Fruit fly (Drosophila melanogaster): ENCODE results near the gene vri.

The vri gene

dm6 chr2L:5300785-5301616, 12.3 kb downstream of the vri start (continued):
- TF ChIP-seq CG14860 (GFP tag; IDR thresholded peaks at IDR 0.05; ENCODE audit: partially characterized antibody) (no peak), tup (GFP tag; optimal IDR thresholded peaks at IDR 0.05) (no peak), pb (GFP tag; optimal IDR thresholded peaks at IDR 0.05) (no peak), Mrtf (GFP tag; IDR thresholded peaks at IDR 0.05) (no peak), gsb-n (tag; optimal IDR thresholded peaks at IDR 0.05) (no peak), lola (GFP tag; optimal IDR thresholded peaks at IDR 0.05) (no peak), CG31388 (GFP tag; optimal IDR thresholded peaks at IDR 0.05) (no peak), CG2712 (tag; optimal IDR thresholded peaks at IDR 0.05) (no peak), Nf-YA (GFP tag; IDR thresholded peaks at IDR 0.05) (no peak), Dad (GFP tag; optimal IDR thresholded peaks at IDR 0.05) (no peak), Dip2 (GFP tag; IDR thresholded peaks at IDR 0.05) (no peak), CG12219 (GFP tag; optimal IDR thresholded peaks at IDR 0.05) (no peak), CG12236 (GFP tag; optimal IDR thresholded peaks at IDR 0.05) (no peak), oc (tag; optimal IDR thresholded peaks at IDR 0.05) (no peak), CG7987 (GFP tag; optimal IDR thresholded peaks at IDR 0.05) (no peak), MTF-1 (GFP tag; optimal IDR thresholded peaks at IDR 0.05; ENCODE audit: borderline replicate concordance) (no peak), Atf6 (GFP tag; IDR thresholded peaks at IDR 0.05) (no peak), Adf1 (GFP tag; IDR thresholded peaks at IDR 0.05) (no peak), dm (GFP tag; optimal IDR thresholded peaks at IDR 0.05) (peak; percentile 35), CG9876 (GFP tag; optimal IDR thresholded peaks at IDR 0.05) (no peak), CG6765 (GFP tag; optimal IDR thresholded peaks at IDR 0.05) (no peak), lab (GFP tag; optimal IDR thresholded peaks at IDR 0.05) (peak; percentile 42), nerfin-2 (GFP tag; IDR thresholded peaks at IDR 0.05; ENCODE audit: partially characterized antibody) (no peak), ash1 (GFP tag; optimal IDR thresholded peaks at IDR 0.05) (no peak), CG17912 (GFP tag; optimal IDR thresholded peaks at IDR 0.05) (no peak), Dp (GFP tag; optimal IDR thresholded peaks at IDR 0.05) (no peak), CG15479 (GFP tag; optimal IDR thresholded peaks at IDR 0.05) (no peak), Hmx (GFP tag; optimal IDR thresholded peaks at IDR 0.05) (no peak), otp (GFP tag; IDR thresholded peaks at IDR 0.05) (no peak), Doc3 (GFP tag; IDR thresholded peaks at IDR 0.05; ENCODE audit: partially characterized antibody) (no peak), sens (GFP tag) (peak; percentile 41), ftz-f1 (GFP tag; optimal IDR thresholded peaks at IDR 0.05) (no peak), fd64A (GFP tag; optimal IDR thresholded peaks at IDR 0.05) (no peak), Oaz (GFP tag; IDR thresholded peaks at IDR 0.05) (no peak), Nf-YB (GFP tag; optimal IDR thresholded peaks at IDR 0.05) (no peak), CG13624 (GFP tag; optimal IDR thresholded peaks at IDR 0.05) (no peak), CG10543 (GFP tag; optimal IDR thresholded peaks at IDR 0.05) (peak; percentile 35), CG8388 (GFP tag; optimal IDR thresholded peaks at IDR 0.05) (no peak), luna (GFP tag; optimal IDR thresholded peaks at IDR 0.05) (no peak), CG7372 (GFP tag; IDR thresholded peaks at IDR 0.05) (no peak), HmgZ (tag; optimal IDR thresholded peaks at IDR 0.05) (no peak), CG4854 (GFP tag; optimal IDR thresholded peaks at IDR 0.05) (no peak), Ets97D (GFP tag; optimal IDR thresholded peaks at IDR 0.05) (no peak), NC2α (GFP tag; optimal IDR thresholded peaks at IDR 0.05) (no peak), en (GFP tag; optimal IDR thresholded peaks at IDR 0.05) (no peak), Blimp-1 (GFP tag; optimal IDR thresholded peaks at IDR 0.05) (peak; percentile 69), CG4360 (GFP tag; IDR thresholded peaks at IDR 0.05) (no peak; the same call in 1 of the 2 replicates), corto (GFP tag; optimal IDR thresholded peaks at IDR 0.05) (no peak), MBD-R2 (GFP tag; IDR thresholded peaks at IDR 0.05) (no peak), NK7.1 (GFP tag; optimal IDR thresholded peaks at IDR 0.05) (no peak)

Measured in whole organism, embryonic.